Worm (Caenorhabditis elegans) whole organism, mixed stage, embryonic: ENCODE results near the gene T10G3.1.
A peak's percentile ranks its signal among the peaks of the same experiment; 100 is the strongest.

ENCODE experiments used
- ceh-43 ChIP-seq: fragments of 200-800 bp; sonication (Bioruptor generic); optimal IDR thresholded peaks from 2 replicates; lab custom pipeline; 2018; ENCODE audit warnings: mild to moderate bottlenecking, missing genetic modification characterization, moderate library complexity, missing compliant biosample characterization
- elt-1 ChIP-seq: sonication (generic microtip); optimal IDR thresholded peaks from 2 replicates; lab custom pipeline; 2017; ENCODE audit warnings: missing genetic modification characterization, mild to moderate bottlenecking, missing compliant biosample characterization, antibody characterized with exemption, moderate library complexity, borderline replicate concordance; ENCODE audit not compliant: insufficient read depth
- lin-13 ChIP-seq: fragments of 150-350 bp; optimal IDR thresholded peaks from 2 replicates; lab custom pipeline; 2014; ENCODE audit warnings: missing biosample characterization, missing genetic modification characterization
- nhr-12 ChIP-seq: fragments of 150-350 bp; optimal IDR thresholded peaks from 2 replicates; lab custom pipeline; 2014; ENCODE audit warnings: missing biosample characterization, missing genetic modification characterization
- nhr-237 ChIP-seq: fragments of 150-350 bp; optimal IDR thresholded peaks from 2 replicates; lab custom pipeline; 2014; ENCODE audit warnings: missing biosample characterization, missing genetic modification characterization
- nhr-76 ChIP-seq: sonication (generic microtip); optimal IDR thresholded peaks from 2 replicates; lab custom pipeline; 2017; ENCODE audit warnings: missing biosample characterization, missing genetic modification characterization
- snpc-4 ChIP-seq: fragments of 150-350 bp; optimal IDR thresholded peaks from 2 replicates; lab custom pipeline; 2014; ENCODE audit warnings: missing biosample characterization, missing genetic modification characterization
- ztf-11 ChIP-seq: fragments of 150-350 bp; optimal IDR thresholded peaks from 2 replicates; lab custom pipeline; 2014; ENCODE audit warnings: missing biosample characterization, missing genetic modification characterization

DNA sequence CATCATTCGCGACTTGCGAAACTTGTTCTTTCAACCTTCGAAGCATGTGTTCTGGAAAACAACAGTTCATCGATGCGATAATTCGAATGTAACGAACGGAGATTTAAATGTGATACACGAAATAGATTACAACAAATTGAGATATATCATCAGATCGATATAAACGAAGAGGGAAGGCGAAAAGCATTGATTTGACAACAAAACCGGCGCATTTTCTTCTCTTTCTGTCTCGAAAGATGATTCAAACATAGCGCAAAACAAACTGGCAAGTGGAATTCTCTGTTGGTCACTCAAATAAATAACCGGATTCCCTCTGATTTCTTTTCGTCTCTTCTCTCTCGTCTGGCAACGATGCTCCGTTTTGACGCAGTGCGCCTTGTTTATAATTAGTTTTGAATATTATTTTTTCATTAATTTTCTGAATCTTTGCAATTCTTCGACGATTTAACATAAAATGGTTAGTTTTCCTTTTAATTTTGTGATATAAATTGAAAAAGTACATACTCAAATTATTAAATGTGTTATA is 23.9 kb upstream of the T10G3.1 start, which contains the start of the genes eea-1 and gut-2:
- peak; percentile 25 for TF ChIP-seq nhr-237 (tag; lab: Kevin White, UChicago)
- no peak for TF ChIP-seq elt-1
- TF ChIP-seq snpc-4 = no peak
- TF ChIP-seq nhr-76 (tag; lab: Kevin White, UChicago) = no peak
- TF ChIP-seq nhr-12 (tag; lab: Kevin White, UChicago) = no peak
- no peak for TF ChIP-seq ceh-43 (GFP tag; lab: Kevin White, UChicago)
- no peak for TF ChIP-seq ztf-11 (tag; lab: Kevin White, UChicago)
- TF ChIP-seq lin-13 (tag; lab: Kevin White, UChicago) = no peak
